Fruit fly (Drosophila melanogaster) whole organism, embryonic: ENCODE results near the gene HP1e.

Experiments
- Blimp-1 ChIP-seq: fragments of 200-800 bp; sonication (Bioruptor generic); optimal IDR thresholded peaks from 3 replicates; lab custom pipeline; 2018; ENCODE audit warnings: missing biosample characterization, missing genetic modification characterization, mild to moderate bottlenecking, moderate library complexity, missing genetic modification reagents
- CG10274 ChIP-seq: fragments of 200-800 bp; sonication (Bioruptor generic); optimal IDR thresholded peaks from 3 replicates; lab custom pipeline; 2017; ENCODE audit warnings: missing biosample characterization, mild to moderate bottlenecking, missing genetic modification characterization
- CG11560 ChIP-seq: fragments of 200-800 bp; sonication (Bioruptor generic); IDR thresholded peaks from 3 replicates; pipeline ENCODE4 v1.3.6; 2022; ENCODE audit warnings: missing biosample characterization, missing genetic modification characterization
- CG12071 ChIP-seq: fragments of 200-800 bp; sonication (Bioruptor generic); optimal IDR thresholded peaks from 3 replicates; lab custom pipeline; 2018; ENCODE audit warnings: missing biosample characterization, mild to moderate bottlenecking, missing genetic modification characterization
- CG13775 ChIP-seq: fragments of 200-800 bp; sonication (Bioruptor generic); optimal IDR thresholded peaks from 3 replicates; lab custom pipeline; 2017; ENCODE audit warnings: missing biosample characterization, mild to moderate bottlenecking, missing genetic modification characterization
- CG15011 ChIP-seq: fragments of 200-800 bp; sonication (Bioruptor generic); optimal IDR thresholded peaks from 3 replicates; lab custom pipeline; 2018; ENCODE audit warnings: missing biosample characterization, mild to moderate bottlenecking, missing genetic modification characterization
- CG16779 ChIP-seq: fragments of 200-800 bp; sonication (Bioruptor generic); IDR thresholded peaks from 2 replicates; pipeline ENCODE4 v1.3.6; 2022; ENCODE audit warnings: missing biosample characterization, missing genetic modification characterization
- CG17186 ChIP-seq: fragments of 200-800 bp; sonication (Bioruptor generic); optimal IDR thresholded peaks from 3 replicates; lab custom pipeline; 2017; ENCODE audit warnings: missing biosample characterization, missing genetic modification reagents, missing genetic modification characterization
- CG17568 ChIP-seq: fragments of 200-800 bp; sonication (Bioruptor generic); optimal IDR thresholded peaks from 2 replicates; lab custom pipeline; 2018; ENCODE audit warnings: missing biosample characterization, mild to moderate bottlenecking, missing genetic modification characterization, moderate library complexity
- CG18011 ChIP-seq: fragments of 200-800 bp; sonication (Bioruptor generic); optimal IDR thresholded peaks from 2 replicates; lab custom pipeline; 2017; ENCODE audit warnings: missing biosample characterization, missing genetic modification characterization, mild to moderate bottlenecking, moderate library complexity, missing genotype
- CG2120 ChIP-seq: fragments of 200-800 bp; sonication (Bioruptor generic); optimal IDR thresholded peaks from 3 replicates; lab custom pipeline; 2016; ENCODE audit warnings: missing biosample characterization, missing genetic modification characterization
- CG3065 ChIP-seq: fragments of 200-800 bp; sonication (Bioruptor generic); optimal IDR thresholded peaks from 2 replicates; lab custom pipeline; 2016; ENCODE audit warnings: missing biosample characterization, missing genetic modification characterization
- CG3995 ChIP-seq: fragments of 200-800 bp; sonication (Bioruptor generic); optimal IDR thresholded peaks from 3 replicates; lab custom pipeline; 2016; ENCODE audit warnings: missing biosample characterization, missing genetic modification characterization
- CG6791 ChIP-seq: fragments of 200-800 bp; sonication (Bioruptor generic); IDR thresholded peaks from 3 replicates; pipeline ENCODE4 v1.3.6; 2022; ENCODE audit warnings: missing biosample characterization, missing genetic modification characterization; ENCODE audit not compliant: partially characterized antibody
- CG7357 ChIP-seq: fragments of 200-800 bp; sonication (Bioruptor generic); IDR thresholded peaks from 3 replicates; pipeline ENCODE4 v1.3.6; 2022; ENCODE audit warnings: missing biosample characterization, missing genetic modification characterization
- CG7786 ChIP-seq: fragments of 200-800 bp; sonication (Bioruptor generic); optimal IDR thresholded peaks from 2 replicates; lab custom pipeline; 2016; ENCODE audit warnings: missing biosample characterization, missing genetic modification characterization
- CG8089 ChIP-seq: fragments of 200-800 bp; sonication (Bioruptor generic); optimal IDR thresholded peaks from 3 replicates; lab custom pipeline; 2016; ENCODE audit warnings: missing biosample characterization, missing genetic modification characterization
- CG9876 ChIP-seq: fragments of 200-800 bp; sonication (Bioruptor generic); optimal IDR thresholded peaks from 2 replicates; lab custom pipeline; 2016; ENCODE audit warnings: missing biosample characterization, missing genetic modification characterization
- CG9932 ChIP-seq: fragments of 200-800 bp; sonication (Bioruptor generic); IDR thresholded peaks from 2 replicates; pipeline ENCODE4 v1.3.6; 2022; ENCODE audit warnings: missing biosample characterization, missing genetic modification characterization
- CoRest ChIP-seq: fragments of 200-800 bp; sonication (Bioruptor generic); optimal IDR thresholded peaks from 3 replicates; lab custom pipeline; 2018; ENCODE audit warnings: missing biosample characterization, mild to moderate bottlenecking, missing genetic modification characterization, moderate library complexity
- Fer3 ChIP-seq: fragments of 200-800 bp; sonication (Bioruptor generic); optimal IDR thresholded peaks from 2 replicates; lab custom pipeline; 2018; ENCODE audit warnings: missing biosample characterization, mild to moderate bottlenecking, missing genetic modification characterization, moderate library complexity
- Hr39 ChIP-seq: fragments of >200 bp; optimal IDR thresholded peaks from 2 replicates; lab custom pipeline; 2017
- Kr ChIP-seq: fragments of 200-800 bp; sonication (Bioruptor generic); optimal IDR thresholded peaks from 2 replicates; lab custom pipeline; 2017; ENCODE audit warnings: missing biosample characterization, mild to moderate bottlenecking, missing genetic modification characterization
- NK7.1 ChIP-seq: fragments of 200-800 bp; sonication (Bioruptor generic); optimal IDR thresholded peaks from 3 replicates; lab custom pipeline; 2016; ENCODE audit warnings: missing biosample characterization, missing genetic modification characterization
- Neu2 ChIP-seq: fragments of 200-800 bp; sonication (Bioruptor generic); optimal IDR thresholded peaks from 3 replicates; lab custom pipeline; 2016; ENCODE audit warnings: missing biosample characterization, missing genetic modification characterization, borderline replicate concordance
- ac ChIP-seq: fragments of 200-800 bp; sonication (Bioruptor generic); optimal IDR thresholded peaks from 3 replicates; lab custom pipeline; 2017; ENCODE audit warnings: missing biosample characterization, mild to moderate bottlenecking, missing genetic modification characterization
- al ChIP-seq: fragments of 200-800 bp; sonication (Bioruptor generic); IDR thresholded peaks from 2 replicates; pipeline ENCODE4 v1.3.6; 2022; ENCODE audit warnings: missing biosample characterization, missing genetic modification characterization
- ash1 ChIP-seq: fragments of 200-800 bp; sonication (Bioruptor generic); optimal IDR thresholded peaks from 2 replicates; lab custom pipeline; 2018; ENCODE audit warnings: missing biosample characterization, mild to moderate bottlenecking, missing genetic modification characterization
- bigmax ChIP-seq: fragments of 200-800 bp; sonication (Bioruptor generic); optimal IDR thresholded peaks from 2 replicates; lab custom pipeline; 2018; ENCODE audit warnings: missing biosample characterization, mild to moderate bottlenecking, missing genetic modification characterization
- chm ChIP-seq: fragments of 200-800 bp; sonication (Bioruptor generic); IDR thresholded peaks from 2 replicates; pipeline ENCODE4 v1.3.6; 2022; ENCODE audit warnings: missing biosample characterization, missing genetic modification characterization
- crc ChIP-seq: fragments of 200-800 bp; sonication (Bioruptor generic); optimal IDR thresholded peaks from 2 replicates; lab custom pipeline; 2016; ENCODE audit warnings: missing biosample characterization, missing genetic modification characterization
- crp ChIP-seq, 2 experiments: fragments of 200-800 bp; sonication (Bioruptor generic); optimal IDR thresholded peaks; 2 replicates in 1 of 2; 3 replicates in 1 of 2; lab custom pipeline; 2017; ENCODE audit warnings: missing biosample characterization in 2 of 2, missing genetic modification characterization in 2 of 2, mild to moderate bottlenecking in 1 of 2, moderate library complexity in 1 of 2
- disco-r ChIP-seq: fragments of 200-800 bp; sonication (Bioruptor generic); optimal IDR thresholded peaks from 2 replicates; lab custom pipeline; 2016; ENCODE audit warnings: missing biosample characterization, missing genetic modification characterization
- grau ChIP-seq: fragments of 200-800 bp; optimal IDR thresholded peaks from 3 replicates; lab custom pipeline; 2019; ENCODE audit warnings: missing biosample characterization, mild to moderate bottlenecking, missing genetic modification characterization, moderate library complexity
- gt ChIP-seq: fragments of 200-800 bp; sonication (Bioruptor generic); IDR thresholded peaks from 2 replicates; pipeline ENCODE4 v1.3.6; 2022; ENCODE audit warnings: missing biosample characterization, missing genetic modification characterization
- lab ChIP-seq: fragments of 200-800 bp; sonication (Bioruptor generic); optimal IDR thresholded peaks from 3 replicates; lab custom pipeline; 2017; ENCODE audit warnings: missing biosample characterization, missing genetic modification characterization, mild to moderate bottlenecking, moderate library complexity, missing genetic modification reagents
- lilli ChIP-seq: fragments of 200-800 bp; sonication (Bioruptor generic); optimal IDR thresholded peaks from 3 replicates; lab custom pipeline; 2016; ENCODE audit warnings: missing biosample characterization, missing genetic modification characterization
- lov ChIP-seq, 2 experiments: fragments of 200-800 bp in 1 of 2; fragments of >200 bp in 1 of 2; sonication (Bioruptor generic) in 1 of 2; IDR thresholded peaks in 1 of 2; optimal IDR thresholded peaks in 1 of 2; 2 replicates in 1 of 2; 3 replicates in 1 of 2; pipeline versions ENCODE4 v1.3.6 to Lab custom; 2017 to 2022; ENCODE audit warnings: missing biosample characterization in 1 of 2, missing genetic modification characterization in 1 of 2
- nerfin-1 ChIP-seq: fragments of 200-800 bp; sonication (Bioruptor generic); optimal IDR thresholded peaks from 3 replicates; lab custom pipeline; 2019; ENCODE audit warnings: missing biosample characterization, mild to moderate bottlenecking, missing genetic modification characterization, moderate library complexity
- oc ChIP-seq: fragments of 200-800 bp; sonication (Bioruptor generic); optimal IDR thresholded peaks from 2 replicates; lab custom pipeline; 2018; ENCODE audit warnings: missing biosample characterization, mild to moderate bottlenecking, missing genetic modification characterization, moderate library complexity
- pb ChIP-seq: fragments of 200-800 bp; sonication (Bioruptor generic); optimal IDR thresholded peaks from 3 replicates; lab custom pipeline; 2016; ENCODE audit warnings: missing biosample characterization, missing genetic modification characterization
- pnt ChIP-seq: fragments of 200-800 bp; sonication (Bioruptor generic); optimal IDR thresholded peaks from 3 replicates; lab custom pipeline; 2016; ENCODE audit warnings: missing biosample characterization, missing genetic modification characterization
- ranshi ChIP-seq: fragments of 200-800 bp; sonication (Bioruptor generic); IDR thresholded peaks from 2 replicates; pipeline ENCODE4 v1.3.6; 2022; ENCODE audit warnings: missing biosample characterization, missing genetic modification characterization
- repo ChIP-seq: fragments of 200-800 bp; sonication (Bioruptor generic); optimal IDR thresholded peaks from 2 replicates; lab custom pipeline; 2016; ENCODE audit warnings: missing biosample characterization, missing genetic modification characterization
- salm ChIP-seq: fragments of 200-800 bp; sonication (Bioruptor generic); optimal IDR thresholded peaks from 2 replicates; lab custom pipeline; 2018; ENCODE audit warnings: missing biosample characterization, mild to moderate bottlenecking, missing genetic modification characterization
- sd ChIP-seq: fragments of 200-800 bp; sonication (Bioruptor generic); optimal IDR thresholded peaks from 3 replicates; lab custom pipeline; 2018; ENCODE audit warnings: missing biosample characterization, mild to moderate bottlenecking, missing genetic modification characterization, moderate library complexity
- shn ChIP-seq: fragments of 200-800 bp; sonication (Bioruptor generic); optimal IDR thresholded peaks from 3 replicates; lab custom pipeline; 2016; ENCODE audit warnings: missing biosample characterization, missing genetic modification characterization
- slou ChIP-seq: fragments of 200-800 bp; sonication (Bioruptor generic); optimal IDR thresholded peaks from 3 replicates; lab custom pipeline; 2016; ENCODE audit warnings: missing biosample characterization, missing genetic modification characterization
- slp2 ChIP-seq: fragments of 200-800 bp; sonication (Bioruptor generic); optimal IDR thresholded peaks from 2 replicates; lab custom pipeline; 2016; ENCODE audit warnings: missing biosample characterization, missing genetic modification characterization
- tna ChIP-seq: fragments of 200-800 bp; sonication (Bioruptor generic); IDR thresholded peaks from 2 replicates; pipeline ENCODE4 v1.3.6; 2022; ENCODE audit warnings: missing biosample characterization, missing genetic modification characterization; ENCODE audit not compliant: partially characterized antibody
- twi ChIP-seq: fragments of 200-800 bp; optimal IDR thresholded peaks from 2 replicates; lab custom pipeline; 2019; ENCODE audit warnings: missing biosample characterization, mild to moderate bottlenecking, missing genetic modification characterization, moderate library complexity

The HP1e gene

DNA sequence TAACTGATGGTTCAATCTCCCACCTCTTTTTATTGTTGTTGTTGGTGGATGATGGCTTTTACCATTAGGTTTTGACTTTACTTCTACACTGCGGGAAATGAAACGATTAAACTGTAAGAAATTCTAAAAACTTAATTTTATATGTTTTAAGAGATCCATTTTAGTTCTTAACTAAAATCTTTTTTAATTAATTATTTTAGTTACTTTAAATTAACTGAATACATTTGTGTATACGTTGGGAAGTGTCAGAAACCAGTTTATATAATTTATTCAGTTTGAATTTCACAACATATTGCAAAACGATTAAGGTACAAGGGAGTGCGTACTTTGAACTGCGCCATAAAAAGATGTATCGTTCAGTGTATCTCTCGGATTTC, 31.7 kb downstream of the HP1e start (continued):
- TF ChIP-seq salm (tag; lab: Kevin White, UChicago) (peak; percentile 85), CG12071 (GFP tag; lab: Kevin White, UChicago) (no peak), ash1 (GFP tag; lab: Kevin White, UChicago) (no peak), shn (GFP tag; lab: Kevin White, UChicago) (no peak), CG6791 (GFP tag; lab: Robert Waterston, UW) (no peak), CG7786 (GFP tag; lab: Kevin White, UChicago) (peak; percentile 30), grau (tag; lab: Kevin White, UChicago) (peak; percentile 89), tna (GFP tag; lab: Robert Waterston, UW) (no peak), CG10274 (peak; percentile 54), slp2 (GFP tag; lab: Kevin White, UChicago) (peak; percentile 0), nerfin-1 (tag; lab: Kevin White, UChicago) (peak; percentile 55), Kr (no peak), CG8089 (GFP tag; lab: Kevin White, UChicago) (peak; percentile 9), ac (GFP tag; lab: Kevin White, UChicago) (no peak), crp (GFP tag; optimal IDR thresholded peaks at IDR 0.05; lab: Kevin White, UChicago) (peak in 1 of 2 experiments; percentile 28), lab (GFP tag; lab: Kevin White, UChicago) (peak; percentile 91), pb (peak; percentile 13), Neu2 (GFP tag; lab: Kevin White, UChicago) (no peak), pnt (GFP tag; lab: Kevin White, UChicago) (peak; percentile 12), lov (optimal IDR thresholded peaks at IDR 0.05; lab: Kevin White, UChicago) (no peak), lov (GFP tag; IDR thresholded peaks at IDR 0.05; lab: Robert Waterston, UW) (no peak), CG13775 (GFP tag; lab: Kevin White, UChicago) (peak; percentile 83), CG15011 (GFP tag; lab: Kevin White, UChicago) (peak; percentile 72), repo (GFP tag; lab: Kevin White, UChicago) (no peak), CoRest (tag; lab: Kevin White, UChicago) (peak; percentile 93), CG11560 (tag; lab: Robert Waterston, UW) (no peak), CG17568 (GFP tag; lab: Kevin White, UChicago) (peak; percentile 81), CG3065 (GFP tag; lab: Kevin White, UChicago) (peak; percentile 58), CG3995 (peak; percentile 39), NK7.1 (GFP tag; lab: Kevin White, UChicago) (peak; percentile 30), CG2120 (GFP tag; lab: Kevin White, UChicago) (peak; percentile 72), CG7357 (GFP tag; lab: Robert Waterston, UW) (peak; percentile 79), Blimp-1 (GFP tag; lab: Kevin White, UChicago) (peak; percentile 92), Fer3 (tag; lab: Kevin White, UChicago) (peak; percentile 85), disco-r (GFP tag; lab: Kevin White, UChicago) (no peak), CG16779 (no peak), crc (GFP tag; lab: Kevin White, UChicago) (no peak), lilli (GFP tag; lab: Kevin White, UChicago) (peak; percentile 62), bigmax (GFP tag; lab: Kevin White, UChicago) (no peak), CG9876 (GFP tag; lab: Kevin White, UChicago) (no peak), sd (tag; lab: Kevin White, UChicago) (no peak), CG18011 (GFP tag; lab: Kevin White, UChicago) (peak; percentile 45), CG17186 (GFP tag; lab: Kevin White, UChicago) (no peak), oc (tag; lab: Kevin White, UChicago) (peak; percentile 72), slou (peak; percentile 48), twi (tag; lab: Kevin White, UChicago) (peak; percentile 70), Hr39 (lab: Kevin White, UChicago) (no peak), CG9932 (GFP tag; lab: Robert Waterston, UW) (no peak), gt (GFP tag; lab: Robert Waterston, UW) (no peak), ranshi (GFP tag; lab: Robert Waterston, UW) (no peak), al (GFP tag; lab: Robert Waterston, UW) (no peak), chm (GFP tag; lab: Robert Waterston, UW) (no peak)
